Worm (Caenorhabditis elegans) whole organism, late embryonic: ENCODE measurements around the gene lgc-17.
A peak's percentile ranks its signal among the peaks of the same experiment; 100 is the strongest.

Experiments
- C08G9.2 ChIP-seq: sonication (generic microtip); optimal IDR thresholded peaks from 2 replicates; lab custom pipeline; 2016; ENCODE audit warnings: mild to moderate bottlenecking, missing genetic modification characterization, moderate library complexity, missing compliant biosample characterization
- K02D7.2 ChIP-seq: sonication (generic microtip); optimal IDR thresholded peaks from 2 replicates; lab custom pipeline; 2017; ENCODE audit warnings: mild to moderate bottlenecking, missing genetic modification characterization, missing compliant biosample characterization
- K09A11.1 ChIP-seq: sonication (generic microtip); optimal IDR thresholded peaks from 2 replicates; lab custom pipeline; 2017; ENCODE audit warnings: antibody characterized with exemption, mild to moderate bottlenecking, missing genetic modification characterization, missing compliant biosample characterization; ENCODE audit not compliant: insufficient read depth
- Y22D7AL.16 ChIP-seq: sonication (generic microtip); optimal IDR thresholded peaks from 2 replicates; lab custom pipeline; 2016; ENCODE audit warnings: missing genetic modification characterization, missing compliant biosample characterization
- ceh-14 ChIP-seq: sonication (generic microtip); optimal IDR thresholded peaks from 2 replicates; lab custom pipeline; 2016; ENCODE audit warnings: missing genotype, missing genetic modification characterization, missing compliant biosample characterization
- ceh-18 ChIP-seq: sonication (generic microtip); optimal IDR thresholded peaks from 2 replicates; lab custom pipeline; 2016; ENCODE audit warnings: missing genetic modification characterization, missing compliant biosample characterization
- ceh-19 ChIP-seq: fragments of 200-800 bp; sonication (Bioruptor generic); optimal IDR thresholded peaks from 2 replicates; lab custom pipeline; 2018; ENCODE audit warnings: mild to moderate bottlenecking, missing genetic modification characterization, missing compliant biosample characterization
- ceh-2 ChIP-seq: sonication (generic microtip); optimal IDR thresholded peaks from 2 replicates; lab custom pipeline; 2016; ENCODE audit warnings: missing genotype, missing genetic modification characterization, missing compliant biosample characterization
- ceh-24 ChIP-seq: sonication (generic microtip); optimal IDR thresholded peaks from 2 replicates; lab custom pipeline; 2016; ENCODE audit warnings: mild to moderate bottlenecking, missing genetic modification characterization, missing compliant biosample characterization
- ceh-30 ChIP-seq: fragments of 150-350 bp; optimal IDR thresholded peaks from 2 replicates; lab custom pipeline; 2014; ENCODE audit warnings: missing biosample characterization, missing genetic modification characterization
- ceh-48 ChIP-seq: sonication (generic microtip); optimal IDR thresholded peaks from 2 replicates; lab custom pipeline; 2016; ENCODE audit warnings: missing genetic modification characterization, inconsistent platforms, missing compliant biosample characterization
- che-1 ChIP-seq: sonication (generic microtip); optimal IDR thresholded peaks from 2 replicates; lab custom pipeline; 2016; ENCODE audit warnings: mild to moderate bottlenecking, missing genetic modification characterization, missing compliant biosample characterization
- dmd-4 ChIP-seq: sonication (generic microtip); optimal IDR thresholded peaks from 2 replicates; lab custom pipeline; 2016; ENCODE audit warnings: borderline replicate concordance, missing genetic modification characterization, missing compliant biosample characterization
- elt-2 ChIP-seq: sonication (generic microtip); optimal IDR thresholded peaks from 2 replicates; lab custom pipeline; 2016; ENCODE audit warnings: missing genetic modification reagents, missing genetic modification characterization, missing compliant biosample characterization
- elt-4 ChIP-seq: sonication (generic microtip); optimal IDR thresholded peaks from 2 replicates; lab custom pipeline; 2016; ENCODE audit warnings: missing genetic modification characterization, missing compliant biosample characterization
- ets-4 ChIP-seq: sonication (generic microtip); optimal IDR thresholded peaks from 2 replicates; lab custom pipeline; 2016; ENCODE audit warnings: missing genetic modification characterization, missing compliant biosample characterization
- eyg-1 ChIP-seq: sonication (generic microtip); optimal IDR thresholded peaks from 2 replicates; lab custom pipeline; 2016; ENCODE audit warnings: missing genotype, missing genetic modification characterization, missing compliant biosample characterization
- fkh-10 ChIP-seq: fragments of 150-350 bp; optimal IDR thresholded peaks from 2 replicates; lab custom pipeline; 2014; ENCODE audit warnings: missing biosample characterization, missing genetic modification reagents, missing genetic modification characterization
- fkh-6 ChIP-seq: sonication (generic microtip); optimal IDR thresholded peaks from 2 replicates; lab custom pipeline; 2016; ENCODE audit warnings: missing genetic modification characterization, missing compliant biosample characterization
- hlh-15 ChIP-seq: sonication (generic microtip); optimal IDR thresholded peaks from 2 replicates; lab custom pipeline; 2016; ENCODE audit warnings: missing genetic modification characterization, missing compliant biosample characterization
- hlh-30 ChIP-seq: sonication (generic microtip); optimal IDR thresholded peaks from 2 replicates; lab custom pipeline; 2017; ENCODE audit warnings: antibody characterized with exemption, missing genetic modification characterization, missing compliant biosample characterization; ENCODE audit not compliant: insufficient read depth
- lin-11 ChIP-seq: fragments of 200-800 bp; sonication (Bioruptor generic); optimal IDR thresholded peaks from 2 replicates; lab custom pipeline; 2018; ENCODE audit warnings: mild to moderate bottlenecking, missing genetic modification characterization, missing compliant biosample characterization
- mec-3 ChIP-seq: sonication (generic microtip); optimal IDR thresholded peaks from 2 replicates; lab custom pipeline; 2016; ENCODE audit warnings: borderline replicate concordance, missing genetic modification characterization, missing compliant biosample characterization
- nhr-232 ChIP-seq: sonication (generic microtip); optimal IDR thresholded peaks from 2 replicates; lab custom pipeline; 2016; ENCODE audit warnings: missing genetic modification characterization, missing compliant biosample characterization
- pat-9 ChIP-seq: fragments of 200-800 bp; sonication (Bioruptor generic); optimal IDR thresholded peaks from 2 replicates; lab custom pipeline; 2018; ENCODE audit warnings: mild to moderate bottlenecking, missing genetic modification characterization, moderate library complexity, missing compliant biosample characterization
- pax-1 ChIP-seq: fragments of 150-350 bp; optimal IDR thresholded peaks from 2 replicates; lab custom pipeline; 2014; ENCODE audit warnings: missing biosample characterization, missing genetic modification characterization
- pqm-1 ChIP-seq: sonication (generic microtip); optimal IDR thresholded peaks from 2 replicates; lab custom pipeline; 2016; ENCODE audit warnings: missing genetic modification characterization, missing compliant biosample characterization
- rnt-1 ChIP-seq: sonication (generic microtip); optimal IDR thresholded peaks from 2 replicates; lab custom pipeline; 2016; ENCODE audit warnings: missing genetic modification characterization, missing compliant biosample characterization
- tbx-2 ChIP-seq: sonication (generic microtip); optimal IDR thresholded peaks from 2 replicates; lab custom pipeline; 2016; ENCODE audit warnings: missing genetic modification characterization, missing compliant biosample characterization
- tbx-7 ChIP-seq: sonication (generic microtip); optimal IDR thresholded peaks from 2 replicates; lab custom pipeline; 2016; ENCODE audit warnings: missing genotype, missing genetic modification characterization, missing compliant biosample characterization
- unc-3 ChIP-seq, 2 experiments: fragments of 200-800 bp in 1 of 2; sonication (Bioruptor generic) in 1 of 2; sonication (generic microtip) in 1 of 2; conservative IDR thresholded peaks in 1 of 2; optimal IDR thresholded peaks in 1 of 2; 2 replicates each; pipeline versions ENCODE4 v1.3.6 to Lab custom; 2016 to 2022; ENCODE audit warnings: missing compliant biosample characterization in 2 of 2, missing genetic modification characterization in 2 of 2, missing genetic modification reagents in 1 of 2
- unc-42 ChIP-seq: sonication (generic microtip); optimal IDR thresholded peaks from 2 replicates; lab custom pipeline; 2016; ENCODE audit warnings: missing genotype, missing genetic modification characterization, missing compliant biosample characterization
- unc-86 ChIP-seq: sonication (generic microtip); optimal IDR thresholded peaks from 2 replicates; lab custom pipeline; 2016; ENCODE audit warnings: missing genetic modification characterization, missing compliant biosample characterization
- zip-5 ChIP-seq: sonication (generic microtip); optimal IDR thresholded peaks from 2 replicates; lab custom pipeline; 2016; ENCODE audit warnings: missing genetic modification characterization, missing compliant biosample characterization

Gene lgc-17

ce11 chrX:12125308-12125707, 3.9 kb downstream of the lgc-17 start, which contains the start of gene lgc-18:
lgc-18 (plus strand) TSS chrX:12125608.
- no peak for TF ChIP-seq pax-1 (tag; lab: Kevin White, UChicago)
- TF ChIP-seq ceh-48 (tag; lab: Kevin White, UChicago) = no peak
- TF ChIP-seq dmd-4 = no peak
- TF ChIP-seq ceh-19 (GFP tag; lab: Kevin White, UChicago) = no peak
- TF ChIP-seq C08G9.2 (tag; lab: Kevin White, UChicago) = no peak
- TF ChIP-seq tbx-7 (tag; lab: Kevin White, UChicago) = no peak
- no peak for TF ChIP-seq K09A11.1 (tag; lab: Kevin White, UChicago)
- no peak for TF ChIP-seq ceh-24 (tag; lab: Kevin White, UChicago)
- no peak for TF ChIP-seq ceh-30

ce11 chrX:12141051-12141450, 19.7 kb downstream of the lgc-17 start, which contains the start of gene lyst-1:
lyst-1 (minus strand) TSS chrX:12141151.
- TF ChIP-seq unc-86 (no peak), unc-42 (tag; lab: Kevin White, UChicago) (no peak), fkh-6 (tag; lab: Kevin White, UChicago) (no peak), ets-4 (no peak), dmd-4 (no peak), pqm-1 (tag; lab: Kevin White, UChicago) (no peak), lin-11 (tag; lab: Kevin White, UChicago) (no peak)
- TF ChIP-seq, all 69 proteins: peak for 0

ce11 chrX:12142569-12142968, 21.2 kb downstream of the lgc-17 start, which contains the start of gene M153.3:
M153.3 (plus strand) TSS chrX:12142869.
- TF ChIP-seq ets-4 = peak; percentile 36
- TF ChIP-seq ceh-18 = no peak
- TF ChIP-seq rnt-1 (tag; lab: Kevin White, UChicago) = no peak
- no peak for TF ChIP-seq elt-2 (tag; lab: Kevin White, UChicago)

- TF ChIP-seq hlh-30 (tag; lab: Kevin White, UChicago) (no peak), pat-9 (no peak), elt-4 (no peak), hlh-15 (tag; lab: Kevin White, UChicago) (no peak), K09A11.1 (tag; lab: Kevin White, UChicago) (no peak), Y22D7AL.16 (no peak), che-1 (no peak), unc-3 (GFP tag; conservative IDR thresholded peaks at IDR 0.05; lab: Robert Waterston, UW) (no peak), unc-3 (tag; optimal IDR thresholded peaks at IDR 0.05; lab: Kevin White, UChicago) (no peak), unc-42 (tag; lab: Kevin White, UChicago) (no peak), nhr-232 (no peak), zip-5 (tag; lab: Kevin White, UChicago) (no peak), ceh-2 (tag; lab: Kevin White, UChicago) (no peak), K02D7.2 (no peak), elt-2 (tag; lab: Kevin White, UChicago) (no peak), ceh-14 (no peak)
These were observed 22.3 kb downstream of the lgc-17 start, which contains the start of gene M153.5 for ce11 chrX:12143693-12144092. M153.5 (plus strand) TSS chrX:12143993.

- TF ChIP-seq eyg-1 (tag; lab: Kevin White, UChicago) (no peak), hlh-15 (tag; lab: Kevin White, UChicago) (no peak), ceh-14 (no peak), tbx-2 (tag; lab: Kevin White, UChicago) (no peak), nhr-232 (no peak), fkh-10 (GFP tag; lab: Kevin White, UChicago) (no peak), mec-3 (no peak), ceh-2 (tag; lab: Kevin White, UChicago) (no peak)
These were observed 24.5 kb downstream of the lgc-17 start for ce11 chrX:12145919-12146318.
